Worm (Caenorhabditis elegans) whole organism, midembryonic: Measurements from ENCODE around the gene F46B3.9.

ENCODE experiments used
- T22C8.4 ChIP-seq: fragments of 200-800 bp; sonication (Bioruptor generic); IDR thresholded peaks from 2 replicates; pipeline ENCODE4 v1.3.6; 2022; ENCODE audit warnings: missing genetic modification characterization, missing compliant biosample characterization
- cog-1 ChIP-seq: sonication (generic microtip); optimal IDR thresholded peaks from 2 replicates; lab custom pipeline; 2016; ENCODE audit warnings: missing genetic modification characterization, missing compliant biosample characterization
- flt-1 ChIP-seq: fragments of 200-800 bp; sonication (Bioruptor generic); IDR thresholded peaks from 2 replicates; pipeline ENCODE4 v1.3.6; 2022; ENCODE audit warnings: missing genetic modification characterization, missing compliant biosample characterization
- klf-2 ChIP-seq: fragments of 200-800 bp; sonication (Bioruptor generic); conservative IDR thresholded peaks from 2 replicates; pipeline ENCODE4 v1.3.6; 2022; ENCODE audit warnings: missing genetic modification reagents, missing genetic modification characterization, missing compliant biosample characterization
- med-1 ChIP-seq: sonication (generic microtip); optimal IDR thresholded peaks from 2 replicates; lab custom pipeline; 2017; ENCODE audit warnings: missing genetic modification characterization, mild to moderate bottlenecking, missing compliant biosample characterization, antibody characterized with exemption, missing genetic modification reagents; ENCODE audit not compliant: insufficient read depth
- ref-1 ChIP-seq: fragments of 200-800 bp; sonication (Bioruptor generic); conservative IDR thresholded peaks from 2 replicates; pipeline ENCODE4 v1.3.6; 2022; ENCODE audit warnings: missing genetic modification reagents, missing genetic modification characterization, missing compliant biosample characterization
- tab-1 ChIP-seq: fragments of 200-800 bp; sonication (Bioruptor generic); IDR thresholded peaks from 2 replicates; pipeline ENCODE4 v1.3.6; 2022; ENCODE audit warnings: missing genetic modification characterization, missing compliant biosample characterization
- ztf-23 ChIP-seq: fragments of 200-800 bp; sonication (Bioruptor generic); IDR thresholded peaks from 2 replicates; pipeline ENCODE4 v1.3.6; 2022; ENCODE audit warnings: missing genetic modification reagents, missing genetic modification characterization, missing compliant biosample characterization
- ztf-29 ChIP-seq: fragments of 200-800 bp; sonication (Bioruptor generic); IDR thresholded peaks from 2 replicates; pipeline ENCODE4 v1.3.6; 2022; ENCODE audit warnings: missing genetic modification reagents, missing genetic modification characterization, missing compliant biosample characterization

The F46B3.9 gene

ce11 chrV:20626043-20626761 lies at the start of gene F46B3.9, which contains the start of gene srz-18:
TSS of gene F46B3.9 (minus strand) at chrV:20626143.
TSS of gene srz-18 (plus strand) at chrV:20626711.
- TF ChIP-seq klf-2, result no peak
- TF ChIP-seq flt-1 (GFP tag; lab: Robert Waterston, UW), result no peak
- no peak for TF ChIP-seq med-1 (GFP tag; lab: Kevin White, UChicago)

DNA sequence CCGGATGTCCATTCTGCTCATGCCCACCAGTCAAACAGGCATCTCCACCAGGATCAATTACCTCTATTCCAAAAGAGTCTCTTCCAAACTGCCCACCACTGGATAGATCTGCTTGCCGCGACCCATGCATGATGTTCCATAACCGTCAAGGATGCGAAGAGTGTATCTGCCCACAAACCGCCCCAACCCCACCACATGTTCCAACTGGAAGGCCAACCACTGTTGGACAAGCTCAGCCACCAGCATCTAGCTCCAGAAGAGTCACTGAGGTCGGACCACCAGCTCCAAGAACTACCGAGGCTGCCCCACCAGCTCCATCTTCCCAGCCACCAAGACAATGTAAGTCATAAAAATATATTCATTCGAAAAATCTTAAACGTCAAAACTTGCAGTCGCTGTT lies 44.7 kb upstream of the F46B3.9 start:
- no peak for TF ChIP-seq tab-1 (GFP tag; lab: Robert Waterston, UW)
- TF ChIP-seq klf-2, result no peak
- no peak for TF ChIP-seq med-1 (GFP tag; lab: Kevin White, UChicago)
- TF ChIP-seq flt-1 (GFP tag; lab: Robert Waterston, UW), result no peak
- no peak for TF ChIP-seq ztf-29
- no peak for TF ChIP-seq ref-1 (GFP tag; lab: Robert Waterston, UW)

DNA sequence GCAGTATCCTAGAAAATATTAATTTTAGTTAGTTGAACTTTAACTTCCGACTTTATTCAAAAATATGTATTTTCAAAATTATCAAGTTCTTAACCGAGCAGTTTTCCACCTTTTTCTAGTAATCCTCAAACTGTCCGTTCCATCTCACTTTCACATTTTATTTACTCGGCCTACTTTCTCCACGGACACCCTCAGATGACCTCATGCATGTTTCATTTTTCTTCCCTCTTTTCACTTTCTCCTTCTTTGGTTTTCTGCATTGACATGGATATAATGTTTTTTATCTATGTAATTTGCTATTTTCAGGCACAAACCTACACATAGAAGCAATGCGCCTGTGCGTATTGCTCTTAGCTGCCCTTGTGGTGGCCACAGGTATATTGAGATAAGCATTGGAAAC lies 41.0 kb upstream of the F46B3.9 start, which contains the start of gene mlt-11:
Gene mlt-11, plus strand, starts transcription at position 301 of the 400 bp plus-strand sequence.
- TF ChIP-seq flt-1 (GFP tag; lab: Robert Waterston, UW), result no peak
- no peak for TF ChIP-seq ref-1 (GFP tag; lab: Robert Waterston, UW)
- no peak for TF ChIP-seq tab-1 (GFP tag; lab: Robert Waterston, UW)
- TF ChIP-seq ztf-29, result no peak
- TF ChIP-seq cog-1 (tag; lab: Kevin White, UChicago), result no peak
- TF ChIP-seq med-1 (GFP tag; lab: Kevin White, UChicago), result no peak
- TF ChIP-seq ztf-23 (GFP tag; lab: Robert Waterston, UW), result no peak
- no peak for TF ChIP-seq T22C8.4 (GFP tag; lab: Robert Waterston, UW)
- TF ChIP-seq klf-2, result no peak

ce11 chrV:20664930-20665329 lies 39.0 kb upstream of the F46B3.9 start:
- TF ChIP-seq klf-2 (no peak), cog-1 (tag; lab: Kevin White, UChicago) (no peak), ref-1 (GFP tag; lab: Robert Waterston, UW) (no peak), T22C8.4 (GFP tag; lab: Robert Waterston, UW) (no peak), ztf-29 (no peak), med-1 (GFP tag; lab: Kevin White, UChicago) (no peak), tab-1 (GFP tag; lab: Robert Waterston, UW) (no peak), ztf-23 (GFP tag; lab: Robert Waterston, UW) (no peak), flt-1 (GFP tag; lab: Robert Waterston, UW) (no peak)

- TF ChIP-seq ref-1 (GFP tag; lab: Robert Waterston, UW) (no peak), med-1 (GFP tag; lab: Kevin White, UChicago) (no peak), cog-1 (tag; lab: Kevin White, UChicago) (no peak), T22C8.4 (GFP tag; lab: Robert Waterston, UW) (no peak), ztf-29 (no peak), tab-1 (GFP tag; lab: Robert Waterston, UW) (no peak), ztf-23 (GFP tag; lab: Robert Waterston, UW) (no peak), klf-2 (no peak), flt-1 (GFP tag; lab: Robert Waterston, UW) (no peak)
Measured at ce11 chrV:20663736-20664135, 37.8 kb upstream of the F46B3.9 start.

DNA sequence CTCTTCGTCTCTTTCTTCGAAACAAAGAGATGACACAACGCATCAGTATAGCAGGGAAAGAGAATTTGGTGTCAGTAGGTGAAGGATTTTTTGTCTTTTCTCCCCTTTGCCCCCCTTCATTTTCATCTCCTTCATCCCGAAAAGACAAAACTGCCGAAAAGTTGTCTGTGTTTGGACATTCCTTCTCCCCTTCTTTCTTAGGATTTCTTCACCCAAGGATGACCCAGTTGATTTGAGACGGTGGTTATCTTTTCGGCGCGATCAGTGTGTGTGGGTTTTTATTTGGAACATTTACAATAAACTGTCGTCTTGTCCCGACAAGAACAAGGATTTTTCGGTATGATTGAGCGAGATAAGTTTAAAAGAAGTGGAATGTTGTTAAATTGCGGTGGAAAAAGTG lies 36.5 kb upstream of the F46B3.9 start:
- no peak for TF ChIP-seq T22C8.4 (GFP tag; lab: Robert Waterston, UW)
- TF ChIP-seq med-1 (GFP tag; lab: Kevin White, UChicago), result no peak
- no peak for TF ChIP-seq flt-1 (GFP tag; lab: Robert Waterston, UW)
- no peak for TF ChIP-seq ztf-23 (GFP tag; lab: Robert Waterston, UW)
- TF ChIP-seq klf-2, result no peak
- TF ChIP-seq ref-1 (GFP tag; lab: Robert Waterston, UW), result no peak
- TF ChIP-seq cog-1 (tag; lab: Kevin White, UChicago), result no peak
- TF ChIP-seq ztf-29, result no peak
- no peak for TF ChIP-seq tab-1 (GFP tag; lab: Robert Waterston, UW)

ce11 chrV:20660025-20660424 lies 34.1 kb upstream of the F46B3.9 start, which contains the start of gene W01F3.2:
TSS of gene W01F3.2 (plus strand) at chrV:20660325.
- TF ChIP-seq flt-1 (GFP tag; lab: Robert Waterston, UW) (no peak), klf-2 (no peak), T22C8.4 (GFP tag; lab: Robert Waterston, UW) (no peak), cog-1 (tag; lab: Kevin White, UChicago) (no peak), tab-1 (GFP tag; lab: Robert Waterston, UW) (no peak), ztf-23 (GFP tag; lab: Robert Waterston, UW) (no peak)

DNA sequence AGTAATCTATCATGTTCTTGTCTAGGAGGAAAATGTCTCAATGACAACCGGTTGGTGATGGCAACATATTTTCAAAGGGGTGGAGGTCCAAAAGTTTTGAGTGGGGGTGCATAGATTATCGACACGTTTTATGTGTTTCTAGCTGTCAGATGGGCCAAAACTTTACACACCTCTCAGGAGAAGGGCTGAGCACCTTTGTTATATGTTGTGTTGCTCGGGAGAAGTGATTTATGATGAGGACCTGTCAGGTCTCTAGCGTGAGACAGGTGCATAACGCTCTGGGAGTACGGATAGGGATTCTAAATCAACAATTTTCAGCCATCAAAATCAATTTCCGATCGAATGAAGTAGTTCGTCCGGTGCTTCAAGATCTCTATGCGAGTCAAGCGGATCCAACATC lies 30.7 kb upstream of the F46B3.9 start:
- TF ChIP-seq flt-1 (GFP tag; lab: Robert Waterston, UW) (no peak), ztf-29 (no peak), T22C8.4 (GFP tag; lab: Robert Waterston, UW) (no peak), tab-1 (GFP tag; lab: Robert Waterston, UW) (no peak), ztf-23 (GFP tag; lab: Robert Waterston, UW) (no peak), klf-2 (no peak)

- TF ChIP-seq cog-1 (tag; lab: Kevin White, UChicago), result no peak
- no peak for TF ChIP-seq ztf-29
- TF ChIP-seq T22C8.4 (GFP tag; lab: Robert Waterston, UW), result no peak
- TF ChIP-seq tab-1 (GFP tag; lab: Robert Waterston, UW), result no peak
- no peak for TF ChIP-seq med-1 (GFP tag; lab: Kevin White, UChicago)
- TF ChIP-seq klf-2, result no peak
- TF ChIP-seq ztf-23 (GFP tag; lab: Robert Waterston, UW), result no peak
- TF ChIP-seq ref-1 (GFP tag; lab: Robert Waterston, UW), result no peak
- TF ChIP-seq flt-1 (GFP tag; lab: Robert Waterston, UW), result no peak
Measured at ce11 chrV:20655174-20655573, 29.2 kb upstream of the F46B3.9 start.
